Worm (Caenorhabditis elegans) whole organism, young adult: ENCODE measurements around the gene daf-5.
A peak's percentile ranks its signal among the peaks of the same experiment; 100 is the strongest.

Experiments
- B0019.2 ChIP-seq: fragments of 200-800 bp; sonication (Bioruptor generic); conservative IDR thresholded peaks from 2 replicates; pipeline ENCODE4 v1.3.6; 2022; ENCODE audit warnings: missing genetic modification reagents, missing genetic modification characterization, missing compliant biosample characterization
- B0336.3 ChIP-seq: fragments of 200-800 bp; sonication (Bioruptor generic); IDR thresholded peaks from 2 replicates; pipeline ENCODE4 v1.3.6; 2022; ENCODE audit warnings: missing genetic modification characterization, missing compliant biosample characterization
- D2030.7 ChIP-seq: fragments of 200-800 bp; sonication (Bioruptor generic); IDR thresholded peaks from 2 replicates; pipeline ENCODE4 v1.3.6; 2022; ENCODE audit warnings: missing genetic modification reagents, missing genetic modification characterization, missing compliant biosample characterization
- F10E7.11 ChIP-seq: sonication (generic microtip); optimal IDR thresholded peaks from 2 replicates; lab custom pipeline; 2017; ENCODE audit warnings: mild to moderate bottlenecking, missing genetic modification characterization, moderate library complexity, missing compliant biosample characterization
- F23B12.7 ChIP-seq: sonication (generic microtip); optimal IDR thresholded peaks from 2 replicates; lab custom pipeline; 2017; ENCODE audit warnings: missing genetic modification characterization, mild to moderate bottlenecking, missing compliant biosample characterization, antibody characterized with exemption, moderate library complexity; ENCODE audit not compliant: insufficient read depth
- F49E8.2 ChIP-seq: sonication (generic microtip); optimal IDR thresholded peaks from 3 replicates; lab custom pipeline; 2017; ENCODE audit warnings: missing genetic modification characterization, mild to moderate bottlenecking, missing compliant biosample characterization, antibody characterized with exemption, moderate library complexity; ENCODE audit not compliant: insufficient read depth
- K11D2.4 ChIP-seq: fragments of 200-800 bp; sonication (Bioruptor generic); IDR thresholded peaks from 2 replicates; pipeline ENCODE4 v1.3.6; 2022; ENCODE audit warnings: missing genetic modification reagents, missing genetic modification characterization, missing compliant biosample characterization
- K12H6.12 ChIP-seq: fragments of 200-800 bp; sonication (Bioruptor generic); optimal IDR thresholded peaks from 2 replicates; lab custom pipeline; 2018; ENCODE audit warnings: mild to moderate bottlenecking, missing genetic modification characterization, missing compliant biosample characterization
- T07F8.4 ChIP-seq: sonication (generic microtip); optimal IDR thresholded peaks from 2 replicates; lab custom pipeline; 2016; ENCODE audit warnings: mild to moderate bottlenecking, missing genetic modification characterization, moderate library complexity, missing compliant biosample characterization
- Y53F4B.3 ChIP-seq: fragments of 200-800 bp; sonication (Bioruptor generic); IDR thresholded peaks from 2 replicates; pipeline ENCODE4 v1.3.6; 2022; ENCODE audit warnings: missing genetic modification reagents, missing genetic modification characterization, missing compliant biosample characterization
- Y53G8AR.9 ChIP-seq: fragments of 200-800 bp; sonication (Bioruptor generic); conservative IDR thresholded peaks from 2 replicates; pipeline ENCODE4 v1.3.6; 2022; ENCODE audit warnings: missing genetic modification reagents, missing genetic modification characterization, missing compliant biosample characterization
- Y56A3A.18 ChIP-seq: fragments of 200-800 bp; sonication (Bioruptor generic); IDR thresholded peaks from 2 replicates; pipeline ENCODE4 v1.3.6; 2022; ENCODE audit warnings: missing genetic modification reagents, missing genetic modification characterization, missing compliant biosample characterization
- ZK185.1 ChIP-seq: sonication (generic microtip); optimal IDR thresholded peaks from 2 replicates; lab custom pipeline; 2016; ENCODE audit warnings: mild to moderate bottlenecking, missing genetic modification characterization, missing compliant biosample characterization; ENCODE audit not compliant: poor library complexity, severe bottlenecking
- akir-1 ChIP-seq: fragments of 200-800 bp; sonication (Bioruptor generic); optimal IDR thresholded peaks from 2 replicates; lab custom pipeline; 2018; ENCODE audit warnings: mild to moderate bottlenecking, missing genetic modification characterization, moderate library complexity, missing compliant biosample characterization
- ama-1 ChIP-seq, 3 experiments: fragments of 150-350 bp in 1 of 3; sonication (generic microtip) in 2 of 3; optimal IDR thresholded peaks; 2 replicates each; lab custom pipeline; 2014 to 2018; ENCODE audit warnings: missing biosample characterization in 2 of 3, missing genetic modification characterization in 2 of 3, missing genetic modification reagents in 2 of 3
- aptf-2 ChIP-seq: fragments of 200-800 bp; sonication (Bioruptor generic); conservative IDR thresholded peaks from 2 replicates; pipeline ENCODE4 v1.3.6; 2022; ENCODE audit warnings: missing genetic modification reagents, missing genetic modification characterization, missing compliant biosample characterization
- atf-7 ChIP-seq: sonication (generic microtip); optimal IDR thresholded peaks from 2 replicates; lab custom pipeline; 2017; ENCODE audit warnings: mild to moderate bottlenecking, missing genetic modification characterization, missing compliant biosample characterization
- athp-1 ChIP-seq: sonication (generic microtip); optimal IDR thresholded peaks from 2 replicates; lab custom pipeline; 2017; ENCODE audit warnings: mild to moderate bottlenecking, missing genetic modification characterization, missing compliant biosample characterization
- attf-5 ChIP-seq: fragments of 200-800 bp; sonication (Bioruptor generic); optimal IDR thresholded peaks from 2 replicates; lab custom pipeline; 2018; ENCODE audit warnings: mild to moderate bottlenecking, missing genetic modification characterization, missing compliant biosample characterization
- ccch-3 ChIP-seq: fragments of 200-800 bp; sonication (Bioruptor generic); optimal IDR thresholded peaks from 2 replicates; lab custom pipeline; 2018; ENCODE audit warnings: mild to moderate bottlenecking, missing genetic modification characterization, missing compliant biosample characterization
- cebp-2 ChIP-seq: fragments of 200-800 bp; sonication (Bioruptor generic); IDR thresholded peaks from 2 replicates; pipeline ENCODE4 v1.3.6; 2022; ENCODE audit warnings: missing genetic modification characterization, missing compliant biosample characterization
- ceh-27 ChIP-seq: fragments of 200-800 bp; sonication (Bioruptor generic); optimal IDR thresholded peaks from 2 replicates; lab custom pipeline; 2018; ENCODE audit warnings: mild to moderate bottlenecking, missing genetic modification characterization, moderate library complexity, missing compliant biosample characterization
- ceh-79 ChIP-seq: sonication (generic microtip); optimal IDR thresholded peaks from 2 replicates; lab custom pipeline; 2017; ENCODE audit warnings: mild to moderate bottlenecking, missing genetic modification characterization, missing compliant biosample characterization
- ceh-91 ChIP-seq: fragments of 200-800 bp; sonication (Bioruptor generic); IDR thresholded peaks from 2 replicates; pipeline ENCODE4 v1.3.6; 2022; ENCODE audit warnings: missing genetic modification reagents, missing genetic modification characterization, missing compliant biosample characterization
- dpff-1 ChIP-seq: sonication (generic microtip); optimal IDR thresholded peaks from 2 replicates; lab custom pipeline; 2017; ENCODE audit warnings: mild to moderate bottlenecking, missing genetic modification characterization, missing compliant biosample characterization
- egl-44 ChIP-seq: fragments of 200-800 bp; sonication (Bioruptor generic); IDR thresholded peaks from 2 replicates; pipeline ENCODE4 v1.3.6; 2022; ENCODE audit warnings: missing genetic modification reagents, missing genetic modification characterization, missing compliant biosample characterization
- ekl-4 ChIP-seq: fragments of 200-800 bp; sonication (Bioruptor generic); IDR thresholded peaks from 2 replicates; pipeline ENCODE4 v1.3.6; 2022; ENCODE audit warnings: missing genetic modification reagents, missing genetic modification characterization, missing compliant biosample characterization
- him-1 ChIP-seq: sonication (generic microtip); optimal IDR thresholded peaks from 2 replicates; lab custom pipeline; 2016; ENCODE audit warnings: missing genotype, missing genetic modification reagents, missing genetic modification characterization, missing compliant biosample characterization
- lag-1 ChIP-seq: fragments of 200-800 bp; sonication (Bioruptor generic); IDR thresholded peaks from 2 replicates; pipeline ENCODE4 v1.3.6; 2022; ENCODE audit warnings: missing genetic modification reagents, missing genetic modification characterization, missing compliant biosample characterization
- let-526 ChIP-seq: fragments of 200-800 bp; sonication (Bioruptor generic); IDR thresholded peaks from 2 replicates; pipeline ENCODE4 v1.3.6; 2022; ENCODE audit warnings: missing genetic modification reagents, missing genetic modification characterization, missing compliant biosample characterization
- lir-1 ChIP-seq: fragments of 200-800 bp; sonication (Bioruptor generic); conservative IDR thresholded peaks from 2 replicates; pipeline ENCODE4 v1.3.6; 2022; ENCODE audit warnings: missing genetic modification reagents, missing genetic modification characterization, missing compliant biosample characterization
- madf-10 ChIP-seq: sonication (generic microtip); optimal IDR thresholded peaks from 2 replicates; lab custom pipeline; 2016; ENCODE audit warnings: mild to moderate bottlenecking, missing genetic modification characterization, missing compliant biosample characterization
- madf-8 ChIP-seq: fragments of 200-800 bp; sonication (Bioruptor generic); conservative IDR thresholded peaks from 2 replicates; pipeline ENCODE4 v1.3.6; 2022; ENCODE audit warnings: missing genetic modification reagents, missing genetic modification characterization, missing compliant biosample characterization
- mcd-1 ChIP-seq: fragments of 200-800 bp; sonication (Bioruptor generic); IDR thresholded peaks from 2 replicates; pipeline ENCODE4 v1.3.6; 2022; ENCODE audit warnings: missing genetic modification reagents, missing genetic modification characterization, missing compliant biosample characterization
- mel-28 ChIP-seq: sonication (generic microtip); optimal IDR thresholded peaks from 2 replicates; lab custom pipeline; 2016; ENCODE audit warnings: borderline replicate concordance, mild to moderate bottlenecking, missing genetic modification characterization, missing compliant biosample characterization
- nfya-1 ChIP-seq: sonication (generic microtip); optimal IDR thresholded peaks from 2 replicates; lab custom pipeline; 2017; ENCODE audit warnings: antibody characterized with exemption, missing compliant biosample characterization, missing genetic modification characterization, borderline replicate concordance; ENCODE audit not compliant: insufficient read depth
- nfyb-1 ChIP-seq: fragments of 200-800 bp; sonication (Bioruptor generic); IDR thresholded peaks from 2 replicates; pipeline ENCODE4 v1.3.6; 2022; ENCODE audit warnings: missing genetic modification reagents, missing genetic modification characterization, missing compliant biosample characterization
- rpc-1 ChIP-seq, 2 experiments: fragments of 150-350 bp in 1 of 2; sonication (generic microtip) in 1 of 2; optimal IDR thresholded peaks; 2 replicates each; lab custom pipeline; 2014 to 2018; ENCODE audit warnings: missing biosample characterization in 1 of 2, missing genetic modification characterization in 1 of 2, missing genetic modification reagents in 1 of 2, missing genotype in 1 of 2
- snpc-1.1 ChIP-seq: sonication (generic microtip); optimal IDR thresholded peaks from 2 replicates; lab custom pipeline; 2017; ENCODE audit warnings: missing genetic modification characterization, mild to moderate bottlenecking, missing compliant biosample characterization, antibody characterized with exemption, moderate library complexity, missing genotype, missing genetic modification reagents; ENCODE audit not compliant: insufficient read depth
- snpc-3.4 ChIP-seq: sonication (generic microtip); optimal IDR thresholded peaks from 2 replicates; lab custom pipeline; 2017; ENCODE audit warnings: missing genetic modification characterization, mild to moderate bottlenecking, missing compliant biosample characterization, antibody characterized with exemption, moderate library complexity, missing genotype, missing genetic modification reagents
- tbp1 ChIP-seq: fragments of 200-800 bp; sonication (Bioruptor generic); optimal IDR thresholded peaks from 2 replicates; lab custom pipeline; 2018; ENCODE audit warnings: mild to moderate bottlenecking, missing genetic modification characterization, missing compliant biosample characterization
- xnd-1 ChIP-seq: sonication (generic microtip); optimal IDR thresholded peaks from 2 replicates; lab custom pipeline; 2016; ENCODE audit warnings: missing genotype, missing genetic modification reagents, missing genetic modification characterization, missing compliant biosample characterization
- ztf-18 ChIP-seq: sonication (generic microtip); optimal IDR thresholded peaks from 2 replicates; lab custom pipeline; 2016; ENCODE audit warnings: missing genotype, mild to moderate bottlenecking, missing genetic modification characterization, missing compliant biosample characterization
- ztf-28 ChIP-seq: fragments of 200-800 bp; sonication (Bioruptor generic); IDR thresholded peaks from 2 replicates; pipeline ENCODE4 v1.3.6; 2022; ENCODE audit warnings: missing genetic modification reagents, missing genetic modification characterization, missing compliant biosample characterization
- ztf-3 ChIP-seq: fragments of 200-800 bp; sonication (Bioruptor generic); optimal IDR thresholded peaks from 2 replicates; lab custom pipeline; 2018; ENCODE audit warnings: mild to moderate bottlenecking, missing genetic modification characterization, missing compliant biosample characterization
- ztf-6 ChIP-seq: fragments of 200-800 bp; sonication (Bioruptor generic); IDR thresholded peaks from 2 replicates; pipeline ENCODE4 v1.3.6; 2022; ENCODE audit warnings: missing genetic modification reagents, missing genetic modification characterization, missing compliant biosample characterization

Gene daf-5

DNA sequence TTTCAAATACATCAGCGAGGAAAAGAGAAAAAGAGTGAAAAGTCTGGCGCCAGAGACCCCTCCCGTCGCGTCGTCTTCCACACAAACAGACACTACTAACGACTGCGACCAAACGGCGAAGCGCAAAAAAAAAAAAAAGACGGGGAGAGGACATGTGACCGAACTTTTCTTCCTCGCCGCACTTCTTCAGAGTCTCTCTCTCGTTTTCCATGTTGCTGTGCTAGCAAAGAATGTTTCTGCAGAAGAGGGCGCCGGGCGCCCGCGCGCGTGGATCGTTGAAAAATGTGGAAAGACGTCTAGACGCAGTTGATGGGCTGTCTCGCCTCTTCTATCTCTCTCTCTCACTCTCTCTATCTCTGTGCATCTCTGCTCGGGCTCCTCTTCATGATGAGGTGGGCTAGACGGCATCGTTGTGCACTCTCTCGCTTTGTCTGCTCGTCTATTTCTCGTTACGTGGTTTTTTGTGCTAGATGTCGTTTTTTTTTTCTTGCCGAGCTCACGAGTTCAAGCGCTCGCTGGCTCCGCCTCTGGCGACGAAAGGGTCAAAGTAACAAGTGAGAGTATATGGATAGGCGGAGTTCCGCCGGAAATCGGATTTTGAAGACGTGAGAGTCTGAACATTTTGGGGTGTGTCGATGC is 11.8 kb downstream of the daf-5 start (continued):
- TF ChIP-seq nfya-1, result no peak
- peak; percentile 94 for TF ChIP-seq madf-10 (tag; lab: Kevin White, UChicago)
- TF ChIP-seq cebp-2 (GFP tag; lab: Robert Waterston, UW), result no peak
- 0 out of 2 replicates have a peak, but pooled peaks have one; percentile 58 for TF ChIP-seq lag-1 (GFP tag; lab: Robert Waterston, UW)
- peak; percentile 20 for TF ChIP-seq F23B12.7 (tag; lab: Kevin White, UChicago)
- TF ChIP-seq ztf-18 (tag; lab: Kevin White, UChicago), result peak; percentile 70
- TF ChIP-seq B0019.2 (GFP tag; lab: Robert Waterston, UW), result no peak
- no peak for TF ChIP-seq Y53F4B.3
- TF ChIP-seq ekl-4, result peak; percentile 60
- peak; percentile 86 for TF ChIP-seq mcd-1 (GFP tag; lab: Robert Waterston, UW)
- TF ChIP-seq D2030.7 (GFP tag; lab: Robert Waterston, UW), result no peak
- no peak for TF ChIP-seq ztf-3
- TF ChIP-seq T07F8.4 (tag; lab: Kevin White, UChicago), result peak; percentile 33
- peak; percentile 61 for TF ChIP-seq ceh-27 (GFP tag; lab: Kevin White, UChicago)
- TF ChIP-seq him-1, result no peak
- TF ChIP-seq let-526 (GFP tag; lab: Robert Waterston, UW), result peak; percentile 85; the same call in 1 of the 2 replicates
- TF ChIP-seq ccch-3 (GFP tag; lab: Kevin White, UChicago), result no peak
- TF ChIP-seq rpc-1 (optimal IDR thresholded peaks at IDR 0.05; lab: Kevin White, UChicago), result no peak
- no peak for TF ChIP-seq rpc-1 (tag; optimal IDR thresholded peaks at IDR 0.05; lab: Kevin White, UChicago)
- peak; percentile 17 for TF ChIP-seq athp-1
- peak; percentile 43 for TF ChIP-seq ceh-79
- no peak for TF ChIP-seq dpff-1 (tag; lab: Kevin White, UChicago)
- peak; percentile 17 for TF ChIP-seq akir-1 (GFP tag; lab: Kevin White, UChicago)
- no peak for TF ChIP-seq F10E7.11 (tag; lab: Kevin White, UChicago)
- TF ChIP-seq nfyb-1 (GFP tag; lab: Robert Waterston, UW), result peak; percentile 87
- no peak for TF ChIP-seq ztf-28
- TF ChIP-seq mel-28 (tag; lab: Kevin White, UChicago), result peak; percentile 17
- TF ChIP-seq lir-1 (GFP tag; lab: Robert Waterston, UW), result peak; percentile 53; the same call in 1 of the 2 replicates
- no peak for TF ChIP-seq madf-8 (GFP tag; lab: Robert Waterston, UW)
- peak; percentile 96 for TF ChIP-seq K12H6.12
- peak; percentile 97 for TF ChIP-seq atf-7 (tag; lab: Kevin White, UChicago)
- peak; percentile 95 for TF ChIP-seq B0336.3 (GFP tag; lab: Robert Waterston, UW)
- no peak for TF ChIP-seq Y56A3A.18 (GFP tag; lab: Robert Waterston, UW)
- TF ChIP-seq Y53G8AR.9 (GFP tag; lab: Robert Waterston, UW), result peak; percentile 71
- TF ChIP-seq egl-44 (GFP tag; lab: Robert Waterston, UW), result 0 out of 2 replicates have a peak, but pooled peaks have one; percentile 76
- TF ChIP-seq snpc-3.4 (tag; lab: Kevin White, UChicago), result no peak
- TF ChIP-seq snpc-1.1, result no peak
- TF ChIP-seq attf-5 (GFP tag; lab: Kevin White, UChicago), result peak; percentile 94
- peak; percentile 59 for TF ChIP-seq tbp1
- TF ChIP-seq ama-1 (optimal IDR thresholded peaks at IDR 0.05; lab: Kevin White, UChicago), result no peak
- peak in 1 of 2 experiments; percentile 42 for TF ChIP-seq ama-1 (GFP tag; optimal IDR thresholded peaks at IDR 0.05; lab: Kevin White, UChicago)
- no peak for TF ChIP-seq F49E8.2
- TF ChIP-seq ceh-91 (GFP tag; lab: Robert Waterston, UW), result no peak
- TF ChIP-seq ztf-6 (GFP tag; lab: Robert Waterston, UW), result no peak
- peak; percentile 94 for TF ChIP-seq K11D2.4 (GFP tag; lab: Robert Waterston, UW)
- peak; percentile 50 for TF ChIP-seq ZK185.1 (tag; lab: Kevin White, UChicago)
- TF ChIP-seq aptf-2, result no peak
- no peak for TF ChIP-seq xnd-1
